Fruit fly (Drosophila melanogaster) whole organism: ENCODE data around the gene GstD2.

ENCODE experiments used
- CG8478 ChIP-seq: fragments of >200 bp; optimal IDR thresholded peaks from 2 replicates; lab custom pipeline; 2018; ENCODE audit warnings: inconsistent platforms
- EcR ChIP-seq, 2 experiments: fragments of >200 bp; optimal IDR thresholded peaks; 2 replicates each; lab custom pipeline; 2017; ENCODE audit warnings: missing biosample characterization in 2 of 2, missing genetic modification characterization in 2 of 2, missing genetic modification reagents in 2 of 2
- usp ChIP-seq: fragments of >200 bp; optimal IDR thresholded peaks from 2 replicates; lab custom pipeline; 2017; ENCODE audit warnings: missing biosample characterization, missing genetic modification characterization, mixed read lengths

- TF ChIP-seq usp (GFP tag; lab: Kevin White, UChicago), result no peak
- no peak for TF ChIP-seq CG8478 (lab: Kevin White, UChicago)
- TF ChIP-seq EcR (GFP tag; optimal IDR thresholded peaks at IDR 0.05; lab: Kevin White, UChicago), result no peak
These were observed 7.2 kb upstream of the GstD2 start, which contains the start of gene Tim17a1 for dm6 chr3R:12364580-12364979.
